Fruit fly (Drosophila melanogaster): Measurements from ENCODE around the gene CG3939.

CG3939 gene

dm6 chrX:3146995-3147394, 27.8 kb upstream of the CG3939 start:
- TF ChIP-seq Clk (GFP tag; optimal IDR thresholded peaks at IDR 0.05) (no peak), Hr96 (GFP tag; optimal IDR thresholded peaks at IDR 0.05) (no peak), Mnt (GFP tag; optimal IDR thresholded peaks at IDR 0.05) (no peak), ovo (GFP tag; optimal IDR thresholded peaks at IDR 0.05) (no peak), bab1 (GFP tag; optimal IDR thresholded peaks at IDR 0.05) (peak; percentile 24), CG14711 (tag; optimal IDR thresholded peaks at IDR 0.05) (peak; percentile 15)

dm6 chrX:3150655-3151486, 23.9 kb upstream of the CG3939 start:
- no peak for TF ChIP-seq CG1620 (GFP tag; optimal IDR thresholded peaks at IDR 0.05)
- TF ChIP-seq CG12768 (GFP tag; optimal IDR thresholded peaks at IDR 0.05): no peak
- TF ChIP-seq CG7101 (tag; optimal IDR thresholded peaks at IDR 0.05): no peak
- TF ChIP-seq CG11617 (GFP tag; optimal IDR thresholded peaks at IDR 0.05): no peak
- no peak for TF ChIP-seq cic (GFP tag; optimal IDR thresholded peaks at IDR 0.05)
- no peak for TF ChIP-seq Crg-1 (GFP tag; optimal IDR thresholded peaks at IDR 0.05)
- no peak for TF ChIP-seq CG33017 (tag; optimal IDR thresholded peaks at IDR 0.05)
- no peak for TF ChIP-seq ovo (GFP tag; optimal IDR thresholded peaks at IDR 0.05)
- no peak for TF ChIP-seq pad (GFP tag; optimal IDR thresholded peaks at IDR 0.05)
- no peak for TF ChIP-seq CG14711 (tag; optimal IDR thresholded peaks at IDR 0.05)
- no peak for TF ChIP-seq CG7045 (GFP tag; optimal IDR thresholded peaks at IDR 0.05)
- TF ChIP-seq tj (GFP tag; optimal IDR thresholded peaks at IDR 0.05): no peak
- TF ChIP-seq kay (GFP tag; ENCODE audit: borderline replicate concordance): no peak
- no peak for TF ChIP-seq bab1 (GFP tag; optimal IDR thresholded peaks at IDR 0.05)
- no peak for TF ChIP-seq toe (GFP tag; optimal IDR thresholded peaks at IDR 0.05)

- TF ChIP-seq CG1620 (GFP tag; optimal IDR thresholded peaks at IDR 0.05): no peak
- TF ChIP-seq kay (GFP tag; ENCODE audit: borderline replicate concordance): no peak
- TF ChIP-seq pad (GFP tag; optimal IDR thresholded peaks at IDR 0.05): no peak
- TF ChIP-seq tj (GFP tag; optimal IDR thresholded peaks at IDR 0.05): no peak
- no peak for TF ChIP-seq Crg-1 (GFP tag; optimal IDR thresholded peaks at IDR 0.05)
- TF ChIP-seq CG33017 (tag; optimal IDR thresholded peaks at IDR 0.05): no peak
- no peak for TF ChIP-seq bab1 (GFP tag; optimal IDR thresholded peaks at IDR 0.05)
- TF ChIP-seq cnc (optimal IDR thresholded peaks at IDR 0.05): no peak
- TF ChIP-seq Clk (GFP tag; optimal IDR thresholded peaks at IDR 0.05): no peak
- no peak for TF ChIP-seq CG7045 (GFP tag; optimal IDR thresholded peaks at IDR 0.05)
- TF ChIP-seq CG11617 (GFP tag; optimal IDR thresholded peaks at IDR 0.05): no peak
- no peak for TF ChIP-seq ovo (GFP tag; optimal IDR thresholded peaks at IDR 0.05)
- no peak for TF ChIP-seq cic (GFP tag; optimal IDR thresholded peaks at IDR 0.05)
- no peak for TF ChIP-seq toe (GFP tag; optimal IDR thresholded peaks at IDR 0.05)
- no peak for TF ChIP-seq CG5204 (GFP tag; optimal IDR thresholded peaks at IDR 0.05)
- no peak for TF ChIP-seq CG12768 (GFP tag; optimal IDR thresholded peaks at IDR 0.05)
- TF ChIP-seq Mnt (GFP tag; optimal IDR thresholded peaks at IDR 0.05): no peak
Observed at dm6 chrX:3151487-3151818, 23.4 kb upstream of the CG3939 start.

- TF ChIP-seq Crg-1 (GFP tag; optimal IDR thresholded peaks at IDR 0.05): no peak
- no peak for TF ChIP-seq toe (GFP tag; optimal IDR thresholded peaks at IDR 0.05)
- no peak for TF ChIP-seq cic (GFP tag; optimal IDR thresholded peaks at IDR 0.05)
- TF ChIP-seq Mnt (GFP tag; optimal IDR thresholded peaks at IDR 0.05): no peak
- no peak for TF ChIP-seq ovo (GFP tag; optimal IDR thresholded peaks at IDR 0.05)
- TF ChIP-seq CG1620 (GFP tag; optimal IDR thresholded peaks at IDR 0.05): no peak
- no peak for TF ChIP-seq CG33017 (tag; optimal IDR thresholded peaks at IDR 0.05)
- no peak for TF ChIP-seq CG5204 (GFP tag; optimal IDR thresholded peaks at IDR 0.05)
- no peak for TF ChIP-seq kay (GFP tag; ENCODE audit: borderline replicate concordance)
Observed at dm6 chrX:3152280-3152679, 22.5 kb upstream of the CG3939 start.

dm6 chrX:3157048-3157703, 17.6 kb upstream of the CG3939 start:
- TF ChIP-seq tj (GFP tag; optimal IDR thresholded peaks at IDR 0.05) (peak; percentile 44), CG5204 (GFP tag; optimal IDR thresholded peaks at IDR 0.05) (no peak), CG7101 (tag; optimal IDR thresholded peaks at IDR 0.05) (no peak), CG12768 (GFP tag; optimal IDR thresholded peaks at IDR 0.05) (no peak), toe (GFP tag; optimal IDR thresholded peaks at IDR 0.05) (no peak), Mnt (GFP tag; optimal IDR thresholded peaks at IDR 0.05) (no peak)

- TF ChIP-seq CG5204 (GFP tag; optimal IDR thresholded peaks at IDR 0.05) (no peak), kay (GFP tag; ENCODE audit: borderline replicate concordance) (no peak), bab1 (GFP tag; optimal IDR thresholded peaks at IDR 0.05) (no peak)
Observed at dm6 chrX:3158620-3159019, 16.2 kb upstream of the CG3939 start.
